Worm (Caenorhabditis elegans) whole organism, midembryonic: ENCODE results near the gene C43H6.12.

Experiments
- T22C8.4 ChIP-seq: fragments of 200-800 bp; sonication (Bioruptor generic); IDR thresholded peaks from 2 replicates; pipeline ENCODE4 v1.3.6; 2022; ENCODE audit warnings: missing genetic modification characterization, missing compliant biosample characterization
- cog-1 ChIP-seq: sonication (generic microtip); optimal IDR thresholded peaks from 2 replicates; lab custom pipeline; 2016; ENCODE audit warnings: missing genetic modification characterization, missing compliant biosample characterization
- flt-1 ChIP-seq: fragments of 200-800 bp; sonication (Bioruptor generic); IDR thresholded peaks from 2 replicates; pipeline ENCODE4 v1.3.6; 2022; ENCODE audit warnings: missing genetic modification characterization, missing compliant biosample characterization
- klf-2 ChIP-seq: fragments of 200-800 bp; sonication (Bioruptor generic); conservative IDR thresholded peaks from 2 replicates; pipeline ENCODE4 v1.3.6; 2022; ENCODE audit warnings: missing genetic modification reagents, missing genetic modification characterization, missing compliant biosample characterization
- med-1 ChIP-seq: sonication (generic microtip); optimal IDR thresholded peaks from 2 replicates; lab custom pipeline; 2017; ENCODE audit warnings: missing genetic modification characterization, mild to moderate bottlenecking, missing compliant biosample characterization, antibody characterized with exemption, missing genetic modification reagents; ENCODE audit not compliant: insufficient read depth
- ref-1 ChIP-seq: fragments of 200-800 bp; sonication (Bioruptor generic); conservative IDR thresholded peaks from 2 replicates; pipeline ENCODE4 v1.3.6; 2022; ENCODE audit warnings: missing genetic modification reagents, missing genetic modification characterization, missing compliant biosample characterization
- tab-1 ChIP-seq: fragments of 200-800 bp; sonication (Bioruptor generic); IDR thresholded peaks from 2 replicates; pipeline ENCODE4 v1.3.6; 2022; ENCODE audit warnings: missing genetic modification characterization, missing compliant biosample characterization
- ztf-23 ChIP-seq: fragments of 200-800 bp; sonication (Bioruptor generic); IDR thresholded peaks from 2 replicates; pipeline ENCODE4 v1.3.6; 2022; ENCODE audit warnings: missing genetic modification reagents, missing genetic modification characterization, missing compliant biosample characterization
- ztf-29 ChIP-seq: fragments of 200-800 bp; sonication (Bioruptor generic); IDR thresholded peaks from 2 replicates; pipeline ENCODE4 v1.3.6; 2022; ENCODE audit warnings: missing genetic modification reagents, missing genetic modification characterization, missing compliant biosample characterization

C43H6.12 gene

ce11 chrX:2375300-2376035 lies 33.9 kb upstream of the C43H6.12 start, which contains the start of gene F47G3.3:
F47G3.3 (plus strand) TSS chrX:2375985.
- TF ChIP-seq ztf-29 = no peak
- no peak for TF ChIP-seq cog-1
- TF ChIP-seq tab-1 (GFP tag; lab: Robert Waterston, UW) = no peak
- no peak for TF ChIP-seq ref-1 (GFP tag; lab: Robert Waterston, UW)

ce11 chrX:2380818-2381217 lies 28.6 kb upstream of the C43H6.12 start:
- TF ChIP-seq T22C8.4 (GFP tag; lab: Robert Waterston, UW) (no peak), tab-1 (GFP tag; lab: Robert Waterston, UW) (no peak), cog-1 (no peak), flt-1 (GFP tag; lab: Robert Waterston, UW) (no peak), klf-2 (GFP tag; lab: Robert Waterston, UW) (no peak), ref-1 (GFP tag; lab: Robert Waterston, UW) (no peak), ztf-23 (GFP tag; lab: Robert Waterston, UW) (no peak), med-1 (GFP tag; lab: Kevin White, UChicago) (no peak), ztf-29 (no peak)

DNA sequence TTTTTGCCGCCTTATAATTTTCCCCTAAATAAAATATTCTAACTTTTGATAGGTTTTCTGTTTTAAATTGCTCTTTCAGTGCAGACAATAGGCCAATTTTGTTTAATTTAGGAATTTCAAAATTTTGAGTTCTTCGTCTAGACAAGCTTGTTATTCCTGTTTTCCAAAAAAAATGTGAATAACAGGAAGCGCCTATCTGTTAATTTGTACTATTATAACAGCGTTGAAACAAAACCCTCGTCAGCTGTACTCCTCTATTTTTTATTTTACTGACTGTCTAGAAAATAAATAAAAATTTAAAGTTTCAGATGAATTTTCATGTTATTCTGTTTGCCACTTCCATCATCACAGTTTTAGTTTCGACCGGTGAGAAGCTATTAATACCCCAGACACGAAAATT lies 28.1 kb upstream of the C43H6.12 start, which contains the start of gene F47G3.4:
F47G3.4 (plus strand) TSS at position 301 of the 400 bp plus-strand sequence.
- TF ChIP-seq T22C8.4 (GFP tag; lab: Robert Waterston, UW) (no peak), ztf-23 (GFP tag; lab: Robert Waterston, UW) (no peak), klf-2 (GFP tag; lab: Robert Waterston, UW) (no peak), ztf-29 (no peak), ref-1 (GFP tag; lab: Robert Waterston, UW) (no peak), flt-1 (GFP tag; lab: Robert Waterston, UW) (no peak), tab-1 (GFP tag; lab: Robert Waterston, UW) (no peak), med-1 (GFP tag; lab: Kevin White, UChicago) (no peak)

ce11 chrX:2382227-2382626 lies 27.2 kb upstream of the C43H6.12 start:
- TF ChIP-seq klf-2 (GFP tag; lab: Robert Waterston, UW) (no peak), med-1 (GFP tag; lab: Kevin White, UChicago) (no peak), T22C8.4 (GFP tag; lab: Robert Waterston, UW) (no peak), ztf-23 (GFP tag; lab: Robert Waterston, UW) (no peak), tab-1 (GFP tag; lab: Robert Waterston, UW) (no peak), ref-1 (GFP tag; lab: Robert Waterston, UW) (no peak), flt-1 (GFP tag; lab: Robert Waterston, UW) (no peak), cog-1 (no peak)

DNA sequence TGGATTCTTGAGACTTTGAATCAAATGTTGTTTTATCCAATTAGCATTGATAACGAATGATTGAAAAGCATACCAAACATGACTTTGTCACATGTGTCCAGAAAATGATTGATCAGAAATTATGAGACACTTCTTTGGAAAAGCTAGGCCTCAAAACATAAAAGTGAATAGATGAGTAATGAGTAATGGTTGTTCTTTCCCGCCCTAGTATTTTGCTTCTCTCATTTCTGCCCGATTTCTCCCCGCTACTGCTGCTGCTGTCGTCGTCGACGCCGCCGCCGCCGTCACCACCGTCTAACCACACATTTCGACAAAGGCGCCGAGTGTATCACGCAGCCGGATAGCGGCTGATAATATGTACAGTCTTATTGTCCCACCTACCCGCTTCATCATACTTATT lies 24.0 kb upstream of the C43H6.12 start, which contains the start of gene F47G3.1:
F47G3.1 (plus strand) TSS at position 301 of the 400 bp plus-strand sequence.
- TF ChIP-seq ref-1 (GFP tag; lab: Robert Waterston, UW) = no peak
- no peak for TF ChIP-seq klf-2 (GFP tag; lab: Robert Waterston, UW)
- TF ChIP-seq flt-1 (GFP tag; lab: Robert Waterston, UW) = no peak
- no peak for TF ChIP-seq ztf-29
- TF ChIP-seq cog-1 = no peak
- TF ChIP-seq med-1 (GFP tag; lab: Kevin White, UChicago) = no peak
- TF ChIP-seq T22C8.4 (GFP tag; lab: Robert Waterston, UW) = no peak
- TF ChIP-seq ztf-23 (GFP tag; lab: Robert Waterston, UW) = no peak
- TF ChIP-seq tab-1 (GFP tag; lab: Robert Waterston, UW) = no peak

- TF ChIP-seq flt-1 (GFP tag; lab: Robert Waterston, UW) (no peak), ztf-23 (GFP tag; lab: Robert Waterston, UW) (no peak), cog-1 (no peak), klf-2 (GFP tag; lab: Robert Waterston, UW) (no peak)
These were observed 22.4 kb upstream of the C43H6.12 start for ce11 chrX:2386922-2387566.

ce11 chrX:2394983-2395382 lies 14.4 kb upstream of the C43H6.12 start, which contains the start of gene C43H6.6:
C43H6.6 (plus strand) TSS chrX:2395283.
- no peak for TF ChIP-seq T22C8.4 (GFP tag; lab: Robert Waterston, UW)
- no peak for TF ChIP-seq ztf-29
- no peak for TF ChIP-seq ref-1 (GFP tag; lab: Robert Waterston, UW)
- no peak for TF ChIP-seq cog-1
- TF ChIP-seq klf-2 (GFP tag; lab: Robert Waterston, UW) = no peak
- TF ChIP-seq ztf-23 (GFP tag; lab: Robert Waterston, UW) = no peak
- no peak for TF ChIP-seq tab-1 (GFP tag; lab: Robert Waterston, UW)
- no peak for TF ChIP-seq med-1 (GFP tag; lab: Kevin White, UChicago)
- no peak for TF ChIP-seq flt-1 (GFP tag; lab: Robert Waterston, UW)

- TF ChIP-seq cog-1 = peak; percentile 27
- no peak for TF ChIP-seq klf-2 (GFP tag; lab: Robert Waterston, UW)
- no peak for TF ChIP-seq T22C8.4 (GFP tag; lab: Robert Waterston, UW)
- no peak for TF ChIP-seq ref-1 (GFP tag; lab: Robert Waterston, UW)
- 0 out of 2 replicates have a peak, but pooled peaks have one; percentile 34 for TF ChIP-seq flt-1 (GFP tag; lab: Robert Waterston, UW)
- TF ChIP-seq med-1 (GFP tag; lab: Kevin White, UChicago) = no peak
- TF ChIP-seq ztf-23 (GFP tag; lab: Robert Waterston, UW) = no peak
- TF ChIP-seq tab-1 (GFP tag; lab: Robert Waterston, UW) = no peak
- TF ChIP-seq ztf-29 = no peak
These were observed 7.5 kb upstream of the C43H6.12 start, which contains the start of gene dhhc-9 for ce11 chrX:2401883-2402282. dhhc-9 (minus strand) TSS chrX:2402036.

DNA sequence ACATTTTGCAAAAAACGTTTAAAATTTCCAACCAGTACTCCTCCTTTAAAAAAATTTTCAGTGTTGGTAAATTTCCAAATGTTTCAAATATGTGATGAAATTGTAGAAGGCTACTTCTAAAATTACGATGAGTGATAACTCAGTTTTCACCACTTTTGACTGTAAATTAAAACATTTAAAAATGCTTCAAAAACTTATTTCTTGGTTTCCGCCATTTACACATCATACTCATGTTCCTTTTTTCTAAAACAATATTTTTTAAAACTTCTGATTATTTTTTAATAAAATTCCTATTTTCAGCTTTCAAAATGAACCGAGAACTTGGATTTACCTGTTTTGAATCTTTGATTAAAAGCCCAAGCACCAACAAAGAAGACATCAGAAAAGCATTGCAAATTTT lies 5.7 kb upstream of the C43H6.12 start, which contains the start of gene C43H6.4:
C43H6.4 (plus strand) TSS at position 301 of the 400 bp plus-strand sequence.
- TF ChIP-seq klf-2 (GFP tag; lab: Robert Waterston, UW) (no peak), cog-1 (no peak), T22C8.4 (GFP tag; lab: Robert Waterston, UW) (no peak)
